Fruit fly (Drosophila melanogaster) whole organism, embryonic: ENCODE data around the gene CG4393.

ENCODE experiments used
- Ada2b ChIP-seq: fragments of 200-800 bp; sonication (Bioruptor generic); IDR thresholded peaks from 2 replicates; pipeline ENCODE4 v1.3.6; 2022; ENCODE audit warnings: missing biosample characterization, missing genetic modification characterization
- Asciz ChIP-seq: fragments of 200-800 bp; sonication (Bioruptor generic); optimal IDR thresholded peaks from 2 replicates; lab custom pipeline; 2017; ENCODE audit warnings: missing biosample characterization, mild to moderate bottlenecking, missing genetic modification characterization, missing genetic modification reagents
- Bgb ChIP-seq: fragments of 200-800 bp; sonication (Bioruptor generic); IDR thresholded peaks from 2 replicates; pipeline ENCODE4 v1.3.6; 2022; ENCODE audit warnings: missing biosample characterization, missing genetic modification characterization; ENCODE audit not compliant: partially characterized antibody
- CG10979 ChIP-seq: fragments of 200-800 bp; sonication (Bioruptor generic); optimal IDR thresholded peaks from 2 replicates; lab custom pipeline; 2018; ENCODE audit warnings: missing biosample characterization, mild to moderate bottlenecking, missing genetic modification characterization, moderate library complexity
- CG13624 ChIP-seq: fragments of 200-800 bp; sonication (Bioruptor generic); optimal IDR thresholded peaks from 2 replicates; lab custom pipeline; 2016; ENCODE audit warnings: missing biosample characterization, missing genetic modification characterization
- CG14014 ChIP-seq: fragments of 200-800 bp; sonication (Bioruptor generic); IDR thresholded peaks from 2 replicates; pipeline ENCODE4 v1.3.6; 2022; ENCODE audit warnings: missing biosample characterization, missing genetic modification characterization
- CG14710 ChIP-seq: fragments of 200-800 bp; sonication (Bioruptor generic); optimal IDR thresholded peaks from 3 replicates; lab custom pipeline; 2019; ENCODE audit warnings: missing biosample characterization, mild to moderate bottlenecking, missing genetic modification characterization, moderate library complexity
- CG15601 ChIP-seq: fragments of 200-800 bp; sonication (Bioruptor generic); optimal IDR thresholded peaks from 3 replicates; lab custom pipeline; 2019; ENCODE audit warnings: missing biosample characterization, mild to moderate bottlenecking, missing genetic modification characterization, moderate library complexity
- CG1603 ChIP-seq: fragments of 200-800 bp; sonication (Bioruptor generic); optimal IDR thresholded peaks from 2 replicates; lab custom pipeline; 2019; ENCODE audit warnings: missing biosample characterization, mild to moderate bottlenecking, missing genetic modification characterization, moderate library complexity
- CG16813 ChIP-seq: fragments of 200-800 bp; sonication (Bioruptor generic); IDR thresholded peaks from 3 replicates; pipeline ENCODE4 v1.3.6; 2022; ENCODE audit warnings: missing biosample characterization, missing genetic modification characterization; ENCODE audit not compliant: partially characterized antibody
- CG17186 ChIP-seq: fragments of 200-800 bp; sonication (Bioruptor generic); optimal IDR thresholded peaks from 3 replicates; lab custom pipeline; 2017; ENCODE audit warnings: missing biosample characterization, missing genetic modification reagents, missing genetic modification characterization
- CG3163 ChIP-seq: fragments of 200-800 bp; sonication (Bioruptor generic); optimal IDR thresholded peaks from 3 replicates; lab custom pipeline; 2016; ENCODE audit warnings: missing biosample characterization, missing genetic modification characterization
- CG3995 ChIP-seq: fragments of 200-800 bp; sonication (Bioruptor generic); optimal IDR thresholded peaks from 3 replicates; lab custom pipeline; 2016; ENCODE audit warnings: missing biosample characterization, missing genetic modification characterization
- CG4617 ChIP-seq: fragments of 200-800 bp; sonication (Bioruptor generic); optimal IDR thresholded peaks from 3 replicates; lab custom pipeline; 2016; ENCODE audit warnings: missing biosample characterization, missing genetic modification characterization, borderline replicate concordance
- CG7928 ChIP-seq: fragments of 200-800 bp; sonication (Bioruptor generic); optimal IDR thresholded peaks from 2 replicates; lab custom pipeline; 2017; ENCODE audit warnings: missing biosample characterization, mild to moderate bottlenecking, missing genetic modification characterization
- CG9609 ChIP-seq: fragments of 200-800 bp; sonication (Bioruptor generic); optimal IDR thresholded peaks from 3 replicates; lab custom pipeline; 2016; ENCODE audit warnings: missing biosample characterization, missing genetic modification characterization
- D19B ChIP-seq: fragments of 200-800 bp; sonication (Bioruptor generic); optimal IDR thresholded peaks from 2 replicates; lab custom pipeline; 2017; ENCODE audit warnings: missing biosample characterization, mild to moderate bottlenecking, missing genetic modification characterization
- Dek ChIP-seq: fragments of 200-800 bp; sonication (Bioruptor generic); optimal IDR thresholded peaks from 3 replicates; lab custom pipeline; 2019; ENCODE audit warnings: missing biosample characterization, mild to moderate bottlenecking, missing genetic modification characterization, moderate library complexity
- Dll ChIP-seq: fragments of 200-800 bp; sonication (Bioruptor generic); IDR thresholded peaks from 4 replicates; pipeline ENCODE4 v1.3.6; 2022; ENCODE audit warnings: missing biosample characterization, missing genetic modification characterization; ENCODE audit not compliant: partially characterized antibody
- Eip74EF ChIP-seq, 2 experiments: fragments of 200-800 bp in 1 of 2; fragments of >200 bp in 1 of 2; sonication (Bioruptor generic) in 1 of 2; optimal IDR thresholded peaks; 2 replicates each; lab custom pipeline; 2017 to 2019; ENCODE audit warnings: missing biosample characterization in 2 of 2, missing genetic modification characterization in 2 of 2, mild to moderate bottlenecking in 1 of 2, moderate library complexity in 1 of 2
- HLH3B ChIP-seq: fragments of 200-800 bp; sonication (Bioruptor generic); IDR thresholded peaks from 2 replicates; pipeline ENCODE4 v1.3.6; 2022; ENCODE audit warnings: missing biosample characterization, missing genetic modification characterization
- MTF-1 ChIP-seq: fragments of 200-800 bp; sonication (Bioruptor generic); optimal IDR thresholded peaks from 2 replicates; lab custom pipeline; 2018; ENCODE audit warnings: missing biosample characterization, mild to moderate bottlenecking, missing genetic modification characterization, borderline replicate concordance
- Meics ChIP-seq: fragments of 200-800 bp; sonication (Bioruptor generic); optimal IDR thresholded peaks from 2 replicates; lab custom pipeline; 2017; ENCODE audit warnings: missing biosample characterization, mild to moderate bottlenecking, missing genetic modification characterization
- Opbp ChIP-seq: fragments of 200-800 bp; sonication (Bioruptor generic); IDR thresholded peaks from 3 replicates; pipeline ENCODE4 v1.3.6; 2022; ENCODE audit warnings: missing biosample characterization, missing genetic modification characterization; ENCODE audit not compliant: partially characterized antibody
- Optix ChIP-seq: fragments of 200-800 bp; sonication (Bioruptor generic); IDR thresholded peaks from 3 replicates; pipeline ENCODE4 v1.3.6; 2022; ENCODE audit warnings: missing biosample characterization, missing genetic modification characterization
- Rfx ChIP-seq: fragments of 200-800 bp; sonication (Bioruptor generic); IDR thresholded peaks from 2 replicates; pipeline ENCODE4 v1.3.6; 2022; ENCODE audit warnings: missing biosample characterization, missing genetic modification characterization
- Trl ChIP-seq, 3 experiments: fragments of >200 bp in 2 of 3; fragments of 200-800 bp in 1 of 3; sonication (Bioruptor generic) in 1 of 3; optimal IDR thresholded peaks; 2 replicates in 1 of 3; 3 replicates in 2 of 3; lab custom pipeline; 2016 to 2017; ENCODE audit warnings: missing biosample characterization in 1 of 3, missing genetic modification characterization in 1 of 3
- ac ChIP-seq: fragments of 200-800 bp; sonication (Bioruptor generic); optimal IDR thresholded peaks from 3 replicates; lab custom pipeline; 2017; ENCODE audit warnings: missing biosample characterization, mild to moderate bottlenecking, missing genetic modification characterization
- al ChIP-seq: fragments of 200-800 bp; sonication (Bioruptor generic); IDR thresholded peaks from 2 replicates; pipeline ENCODE4 v1.3.6; 2022; ENCODE audit warnings: missing biosample characterization, missing genetic modification characterization
- aop ChIP-seq: fragments of 200-800 bp; sonication (Bioruptor generic); IDR thresholded peaks from 2 replicates; pipeline ENCODE4 v1.3.6; 2022; ENCODE audit warnings: missing biosample characterization, missing genetic modification characterization
- br ChIP-seq: fragments of >200 bp; optimal IDR thresholded peaks from 2 replicates; lab custom pipeline; 2017
- bsh ChIP-seq, 2 experiments: fragments of 200-800 bp; sonication (Bioruptor generic); optimal IDR thresholded peaks; 2 replicates each; lab custom pipeline; 2017 to 2018; ENCODE audit warnings: mild to moderate bottlenecking in 2 of 2, missing biosample characterization in 2 of 2, missing genetic modification characterization in 2 of 2, moderate library complexity in 1 of 2
- cad ChIP-seq: fragments of >200 bp; optimal IDR thresholded peaks from 2 replicates; lab custom pipeline; 2017; ENCODE audit warnings: missing biosample characterization, missing genetic modification characterization
- corto ChIP-seq: fragments of 200-800 bp; sonication (Bioruptor generic); optimal IDR thresholded peaks from 2 replicates; lab custom pipeline; 2016; ENCODE audit warnings: missing biosample characterization, mild to moderate bottlenecking, missing genetic modification characterization, moderate library complexity
- eyg ChIP-seq: fragments of 200-800 bp; sonication (Bioruptor generic); optimal IDR thresholded peaks from 3 replicates; lab custom pipeline; 2016; ENCODE audit warnings: missing biosample characterization, missing genetic modification characterization
- gfzf ChIP-seq: fragments of 200-800 bp; sonication (Bioruptor generic); optimal IDR thresholded peaks from 2 replicates; lab custom pipeline; 2016; ENCODE audit warnings: missing biosample characterization, mild to moderate bottlenecking, missing genetic modification characterization, moderate library complexity
- ind ChIP-seq: fragments of 200-800 bp; sonication (Bioruptor generic); optimal IDR thresholded peaks from 3 replicates; lab custom pipeline; 2016; ENCODE audit warnings: missing biosample characterization, missing genetic modification characterization
- kay ChIP-seq: fragments of 200-800 bp; sonication (Bioruptor generic); optimal IDR thresholded peaks from 2 replicates; lab custom pipeline; 2016; ENCODE audit warnings: missing biosample characterization, missing genetic modification characterization
- lbe ChIP-seq: fragments of 200-800 bp; sonication (Bioruptor generic); optimal IDR thresholded peaks from 2 replicates; lab custom pipeline; 2016; ENCODE audit warnings: missing biosample characterization, mild to moderate bottlenecking, missing genetic modification characterization
- mirr ChIP-seq: fragments of 200-800 bp; sonication (Bioruptor generic); optimal IDR thresholded peaks from 3 replicates; lab custom pipeline; 2018; ENCODE audit warnings: missing biosample characterization, mild to moderate bottlenecking, missing genetic modification characterization
- psq ChIP-seq: fragments of 200-800 bp; sonication (Bioruptor generic); optimal IDR thresholded peaks from 2 replicates; lab custom pipeline; 2017; ENCODE audit warnings: missing biosample characterization, missing genetic modification characterization
- rib ChIP-seq: fragments of 200-800 bp; sonication (Bioruptor generic); IDR thresholded peaks from 2 replicates; pipeline ENCODE4 v1.3.6; 2022; ENCODE audit warnings: missing biosample characterization, missing genetic modification characterization
- ro ChIP-seq: fragments of 200-800 bp; sonication (Bioruptor generic); IDR thresholded peaks from 2 replicates; pipeline ENCODE4 v1.3.6; 2022; ENCODE audit warnings: missing biosample characterization, missing genetic modification characterization
- scrt ChIP-seq: fragments of 200-800 bp; sonication (Bioruptor generic); optimal IDR thresholded peaks from 2 replicates; lab custom pipeline; 2018; ENCODE audit warnings: missing biosample characterization, mild to moderate bottlenecking, missing genetic modification characterization, moderate library complexity
- sens ChIP-seq: fragments of 200-800 bp; sonication (Bioruptor generic); peaks from one replicate; lab custom pipeline; 2016; ENCODE audit warnings: missing biosample characterization, missing genetic modification characterization
- sr ChIP-seq: fragments of 200-800 bp; sonication (Bioruptor generic); IDR thresholded peaks from 3 replicates; pipeline ENCODE4 v1.3.6; 2022; ENCODE audit warnings: missing biosample characterization, missing genetic modification characterization
- tio ChIP-seq: fragments of 200-800 bp; sonication (Bioruptor generic); optimal IDR thresholded peaks from 2 replicates; lab custom pipeline; 2017; ENCODE audit warnings: missing biosample characterization, missing genetic modification characterization, inconsistent platforms
- twi ChIP-seq: fragments of 200-800 bp; optimal IDR thresholded peaks from 2 replicates; lab custom pipeline; 2019; ENCODE audit warnings: missing biosample characterization, mild to moderate bottlenecking, missing genetic modification characterization, moderate library complexity
- usp ChIP-seq: fragments of >200 bp; optimal IDR thresholded peaks from 2 replicates; lab custom pipeline; 2017; ENCODE audit warnings: missing biosample characterization, missing genetic modification characterization
- zen ChIP-seq: fragments of 200-800 bp; sonication (Bioruptor generic); optimal IDR thresholded peaks from 3 replicates; lab custom pipeline; 2018; ENCODE audit warnings: missing biosample characterization, mild to moderate bottlenecking, missing genetic modification characterization, moderate library complexity

Gene CG4393

dm6 chr3R:23334036-23334744 lies 50.4 kb downstream of the CG4393 start (continued):
- TF ChIP-seq lbe (GFP tag; lab: Kevin White, UChicago) (peak; percentile 51), cad (GFP tag; lab: Kevin White, UChicago) (no peak), scrt (GFP tag; lab: Kevin White, UChicago) (no peak), CG9609 (GFP tag; lab: Kevin White, UChicago) (peak; percentile 32), sr (GFP tag; lab: Robert Waterston, UW) (0 out of 3 replicates have a peak, but pooled peaks have one; percentile 18), Ada2b (GFP tag; lab: Robert Waterston, UW) (no peak), mirr (GFP tag; lab: Kevin White, UChicago) (no peak), Dek (tag; lab: Kevin White, UChicago) (no peak), br (lab: Kevin White, UChicago) (no peak), CG14014 (GFP tag; lab: Robert Waterston, UW) (no peak), ac (GFP tag; lab: Kevin White, UChicago) (no peak), Dll (no peak), kay (GFP tag; lab: Kevin White, UChicago) (no peak), HLH3B (GFP tag; lab: Robert Waterston, UW) (no peak), CG10979 (tag; lab: Kevin White, UChicago) (no peak), CG3163 (GFP tag; lab: Kevin White, UChicago) (no peak), MTF-1 (GFP tag; lab: Kevin White, UChicago) (no peak), eyg (GFP tag; lab: Kevin White, UChicago) (no peak), Optix (GFP tag; lab: Robert Waterston, UW) (no peak), bsh (GFP tag; optimal IDR thresholded peaks at IDR 0.05; lab: Kevin White, UChicago) (peak in 1 of 2 experiments; percentile 99), Rfx (GFP tag; lab: Robert Waterston, UW) (no peak), corto (GFP tag; lab: Kevin White, UChicago) (peak; percentile 41), CG14710 (tag; lab: Kevin White, UChicago) (no peak), al (GFP tag; lab: Robert Waterston, UW) (no peak), Trl (optimal IDR thresholded peaks at IDR 0.05; lab: Kevin White, UChicago) (peak; percentile 86 to 95), Trl (GFP tag; optimal IDR thresholded peaks at IDR 0.05; lab: Kevin White, UChicago) (no peak), ind (GFP tag; lab: Kevin White, UChicago) (no peak), aop (GFP tag; lab: Robert Waterston, UW) (peak; percentile 57; the same call in 1 of the 2 replicates), CG4617 (GFP tag; lab: Kevin White, UChicago) (no peak), ro (no peak), sens (GFP tag; lab: Kevin White, UChicago) (peak; percentile 62), Bgb (no peak), CG1603 (tag; lab: Kevin White, UChicago) (no peak), CG17186 (no peak), zen (no peak), CG3995 (GFP tag; lab: Kevin White, UChicago) (no peak), CG13624 (GFP tag; lab: Kevin White, UChicago) (no peak), Meics (GFP tag; lab: Kevin White, UChicago) (no peak), rib (GFP tag; lab: Robert Waterston, UW) (no peak), Asciz (GFP tag; lab: Kevin White, UChicago) (no peak), usp (GFP tag; lab: Kevin White, UChicago) (no peak), D19B (no peak), CG15601 (tag; lab: Kevin White, UChicago) (no peak), Opbp (no peak), CG7928 (no peak), tio (GFP tag; lab: Kevin White, UChicago) (no peak), CG16813 (GFP tag; lab: Robert Waterston, UW) (no peak), gfzf (GFP tag; lab: Kevin White, UChicago) (no peak), psq (GFP tag; lab: Kevin White, UChicago) (no peak), Eip74EF (GFP tag; optimal IDR thresholded peaks at IDR 0.05; lab: Kevin White, UChicago) (no peak), twi (tag; lab: Kevin White, UChicago) (no peak)
